Fruit fly (Drosophila melanogaster): ENCODE data around the gene Peritrophin-15b.
A peak's percentile ranks its signal among the peaks of the same experiment; 100 is the strongest.

Gene Peritrophin-15b

DNA sequence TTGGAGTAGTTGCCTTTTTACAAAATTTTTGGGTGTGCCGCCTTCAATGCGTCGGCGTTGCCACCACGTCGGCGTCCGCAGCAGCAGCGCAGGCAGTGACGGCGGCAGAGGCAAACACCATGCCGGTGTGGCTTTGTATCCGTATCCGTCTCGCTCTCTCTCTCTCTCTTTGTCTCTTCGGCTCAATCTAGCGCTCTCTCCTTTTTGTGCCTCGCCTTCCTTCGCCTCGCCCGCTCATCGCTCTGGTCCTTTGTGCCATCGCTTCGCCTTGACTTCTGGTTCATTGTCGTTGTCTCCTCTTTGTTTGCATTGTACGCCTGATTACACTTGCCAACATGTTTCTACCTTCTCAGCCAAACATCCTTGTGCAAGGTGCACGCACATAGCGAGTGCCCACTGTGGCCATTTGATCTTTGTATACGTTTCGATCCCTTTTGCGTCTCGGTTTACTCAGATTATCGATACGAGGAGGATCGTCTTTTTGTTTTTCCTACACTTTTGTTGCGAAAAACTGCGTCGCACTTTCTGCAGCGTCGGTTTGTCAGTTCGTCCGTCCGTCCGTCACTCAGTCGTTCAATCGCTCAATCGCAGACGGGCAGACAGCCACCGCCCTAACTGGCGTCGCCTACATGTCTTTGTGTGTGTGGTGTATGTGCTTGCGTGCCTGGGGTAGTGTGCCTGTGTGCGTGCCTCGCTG is 21.8 kb upstream of the Peritrophin-15b start (continued):
- TF ChIP-seq Hmx (GFP tag; optimal IDR thresholded peaks at IDR 0.05): no peak
- no peak for TF ChIP-seq ap (GFP tag; IDR thresholded peaks at IDR 0.05)
- peak; percentile 29 for TF ChIP-seq btn (GFP tag; optimal IDR thresholded peaks at IDR 0.05)
- no peak for TF ChIP-seq CG17802 (tag; optimal IDR thresholded peaks at IDR 0.05)
- no peak for TF ChIP-seq hkb (optimal IDR thresholded peaks at IDR 0.05)
- no peak for TF ChIP-seq hkb (GFP tag; IDR thresholded peaks at IDR 0.05)
- no peak for TF ChIP-seq CG11085 (GFP tag; IDR thresholded peaks at IDR 0.05)
- TF ChIP-seq Ets65A (GFP tag): peak; percentile 62
- TF ChIP-seq CG8281 (tag; optimal IDR thresholded peaks at IDR 0.05): peak; percentile 100
- TF ChIP-seq otp (GFP tag; IDR thresholded peaks at IDR 0.05): peak; percentile 36; the same call in 1 of the 3 replicates
- TF ChIP-seq croc (GFP tag; conservative IDR thresholded peaks at IDR 0.05): no peak
- TF ChIP-seq az2 (GFP tag; optimal IDR thresholded peaks at IDR 0.05): no peak
- no peak for TF ChIP-seq insv (GFP tag; optimal IDR thresholded peaks at IDR 0.05)
- no peak for TF ChIP-seq BtbVII (GFP tag; optimal IDR thresholded peaks at IDR 0.05)
- TF ChIP-seq hb (GFP tag; IDR thresholded peaks at IDR 0.05; ENCODE audit: partially characterized antibody): no peak
- no peak for TF ChIP-seq TFAM (GFP tag; optimal IDR thresholded peaks at IDR 0.05)
- no peak for TF ChIP-seq CG10565 (GFP tag; optimal IDR thresholded peaks at IDR 0.05)
- peak; percentile 34 for TF ChIP-seq CG2120 (GFP tag; optimal IDR thresholded peaks at IDR 0.05)
- TF ChIP-seq ATbp (GFP tag; optimal IDR thresholded peaks at IDR 0.05): no peak
- TF ChIP-seq CG31388 (GFP tag; optimal IDR thresholded peaks at IDR 0.05): no peak
- TF ChIP-seq sc (optimal IDR thresholded peaks at IDR 0.05): no peak
- TF ChIP-seq sc (GFP tag; optimal IDR thresholded peaks at IDR 0.05): no peak
- no peak for TF ChIP-seq vnd (GFP tag; IDR thresholded peaks at IDR 0.05; ENCODE audit: partially characterized antibody)
- peak; percentile 4 for TF ChIP-seq CG6813 (GFP tag; optimal IDR thresholded peaks at IDR 0.05)
- no peak for TF ChIP-seq bigmax (GFP tag; optimal IDR thresholded peaks at IDR 0.05)
- TF ChIP-seq CG10979 (tag; optimal IDR thresholded peaks at IDR 0.05): no peak
- TF ChIP-seq Jarid2 (GFP tag; optimal IDR thresholded peaks at IDR 0.05): no peak
- peak; percentile 21 for TF ChIP-seq corto (GFP tag; optimal IDR thresholded peaks at IDR 0.05)
- TF ChIP-seq Hsf (GFP tag; optimal IDR thresholded peaks at IDR 0.05): peak; percentile 1
- TF ChIP-seq hbn (GFP tag; IDR thresholded peaks at IDR 0.05; ENCODE audit: partially characterized antibody): 0 out of 2 replicates have a peak, but pooled peaks have one; percentile 15
- no peak for TF ChIP-seq CG12744 (GFP tag; optimal IDR thresholded peaks at IDR 0.05)
- TF ChIP-seq nom (GFP tag; optimal IDR thresholded peaks at IDR 0.05): peak; percentile 83
- no peak for TF ChIP-seq CG31224 (GFP tag; IDR thresholded peaks at IDR 0.05)
- no peak for TF ChIP-seq bcd (GFP tag; optimal IDR thresholded peaks at IDR 0.05)
- TF ChIP-seq CG17328 (GFP tag; IDR thresholded peaks at IDR 0.05): no peak
- no peak for TF ChIP-seq p53 (GFP tag; optimal IDR thresholded peaks at IDR 0.05)
- TF ChIP-seq ftz-f1 (GFP tag; optimal IDR thresholded peaks at IDR 0.05): no peak
- peak; percentile 36 for TF ChIP-seq wek (GFP tag; optimal IDR thresholded peaks at IDR 0.05)
- no peak for TF ChIP-seq CG8944 (GFP tag; optimal IDR thresholded peaks at IDR 0.05)
- no peak for TF ChIP-seq Atf-2 (GFP tag; optimal IDR thresholded peaks at IDR 0.05)
- TF ChIP-seq CG4730 (GFP tag; IDR thresholded peaks at IDR 0.05): no peak
- TF ChIP-seq schlank (tag; optimal IDR thresholded peaks at IDR 0.05): no peak
- TF ChIP-seq B-H1 (GFP tag; IDR thresholded peaks at IDR 0.05): no peak
- TF ChIP-seq nau (GFP tag; optimal IDR thresholded peaks at IDR 0.05): no peak
- no peak for TF ChIP-seq mirr (GFP tag; optimal IDR thresholded peaks at IDR 0.05)
- peak; percentile 25 for TF ChIP-seq CG9609 (GFP tag; optimal IDR thresholded peaks at IDR 0.05)
- peak; percentile 35 for TF ChIP-seq Dp (GFP tag; optimal IDR thresholded peaks at IDR 0.05)
- no peak for TF ChIP-seq Ptx1 (GFP tag; IDR thresholded peaks at IDR 0.05)
- TF ChIP-seq trh (GFP tag; optimal IDR thresholded peaks at IDR 0.05): no peak
- peak; percentile 36; the same call in 1 of the 2 replicates for TF ChIP-seq Xrp1 (GFP tag; IDR thresholded peaks at IDR 0.05)
- TF ChIP-seq esg (GFP tag; conservative IDR thresholded peaks at IDR 0.05): no peak
